Worm (Caenorhabditis elegans) whole organism, L4/young adult: ENCODE data around the gene K10H10.10.

Source experiments
- W03F9.2 ChIP-seq: fragments of 150-350 bp; optimal IDR thresholded peaks from 2 replicates; lab custom pipeline; 2014; ENCODE audit warnings: missing biosample characterization, missing genetic modification characterization
- dao-5 ChIP-seq: sonication (generic microtip); optimal IDR thresholded peaks from 2 replicates; lab custom pipeline; 2016; ENCODE audit warnings: missing genotype, missing genetic modification characterization, moderate library complexity, missing compliant biosample characterization
- him-1 ChIP-seq: sonication (generic microtip); optimal IDR thresholded peaks from 2 replicates; lab custom pipeline; 2016; ENCODE audit warnings: missing genotype, missing genetic modification reagents, missing genetic modification characterization, missing compliant biosample characterization

The K10H10.10 gene

DNA sequence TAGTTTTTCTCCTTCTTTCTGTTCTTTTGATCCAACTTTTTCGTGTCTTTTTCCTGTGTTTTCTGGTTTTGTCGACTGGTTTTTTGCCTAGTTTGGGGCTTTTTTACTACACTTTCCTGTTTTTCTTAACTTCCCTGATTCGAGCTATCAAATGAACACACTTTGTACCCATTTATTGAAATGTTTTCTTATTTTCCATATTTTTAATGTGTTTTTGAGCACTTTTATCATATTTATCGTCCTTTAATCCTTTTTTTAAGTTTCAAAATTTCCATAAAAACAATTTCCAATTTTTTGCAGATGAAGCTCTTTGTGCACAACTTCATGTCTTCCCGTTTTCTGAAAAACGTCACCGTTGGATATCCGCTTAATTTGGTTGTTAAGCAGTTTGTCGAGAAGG, 26.4 kb downstream of the K10H10.10 start, which contains the start of gene C04H5.1:
Gene C04H5.1, plus strand, starts transcription at position 301 of the 400 bp plus-strand sequence.
- TF ChIP-seq dao-5 (tag; lab: Kevin White, UChicago): no peak
- no peak for TF ChIP-seq him-1 (tag; lab: Kevin White, UChicago)
- TF ChIP-seq W03F9.2: no peak

DNA sequence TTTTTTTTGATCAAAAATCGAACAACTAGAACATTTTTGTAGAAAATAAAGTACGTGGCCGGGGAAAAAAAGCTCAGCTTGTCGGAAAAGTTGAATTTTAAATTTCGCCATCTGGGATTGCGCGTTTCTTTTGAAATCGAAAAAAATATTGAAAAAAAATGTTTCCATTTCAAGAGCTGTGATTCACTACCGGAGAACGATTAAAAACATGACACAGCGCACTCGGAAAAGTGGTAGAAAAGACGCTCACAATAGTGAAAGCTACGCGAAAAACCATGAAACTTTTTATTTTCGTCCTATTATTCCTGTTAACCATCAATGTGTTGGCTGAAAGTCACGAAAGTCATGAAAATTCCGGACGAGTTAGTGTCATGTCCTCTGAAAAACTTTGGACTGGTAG, 30.2 kb downstream of the K10H10.10 start, which contains the start of the genes clec-147 and C04H5.7:
Gene clec-147, minus strand, starts transcription at position 101 of the 400 bp plus-strand sequence.
Gene C04H5.7, plus strand, starts transcription at position 219 of the 400 bp plus-strand sequence.
- TF ChIP-seq W03F9.2 (no peak), dao-5 (tag; lab: Kevin White, UChicago) (no peak), him-1 (tag; lab: Kevin White, UChicago) (no peak)

DNA sequence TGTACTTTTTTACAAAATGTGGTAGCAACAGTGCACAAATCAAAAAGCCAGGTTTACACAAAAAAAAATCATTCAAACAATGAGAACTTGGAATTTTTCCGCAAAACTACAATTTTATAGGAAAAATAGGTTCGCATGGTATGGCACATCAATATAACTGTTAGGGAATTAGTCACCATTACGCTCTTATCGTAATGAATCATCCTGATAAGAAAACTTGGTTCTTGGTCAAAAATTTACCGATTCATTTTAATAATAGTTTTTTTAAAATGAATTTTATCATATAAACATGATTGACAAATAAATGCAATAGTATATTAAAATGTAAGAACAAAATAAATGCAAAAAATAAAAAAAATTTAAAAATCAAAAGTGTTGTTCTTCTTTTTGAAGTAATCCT, 33.0 kb downstream of the K10H10.10 start:
- TF ChIP-seq him-1 (tag; lab: Kevin White, UChicago) (no peak), dao-5 (tag; lab: Kevin White, UChicago) (no peak), W03F9.2 (no peak)

DNA sequence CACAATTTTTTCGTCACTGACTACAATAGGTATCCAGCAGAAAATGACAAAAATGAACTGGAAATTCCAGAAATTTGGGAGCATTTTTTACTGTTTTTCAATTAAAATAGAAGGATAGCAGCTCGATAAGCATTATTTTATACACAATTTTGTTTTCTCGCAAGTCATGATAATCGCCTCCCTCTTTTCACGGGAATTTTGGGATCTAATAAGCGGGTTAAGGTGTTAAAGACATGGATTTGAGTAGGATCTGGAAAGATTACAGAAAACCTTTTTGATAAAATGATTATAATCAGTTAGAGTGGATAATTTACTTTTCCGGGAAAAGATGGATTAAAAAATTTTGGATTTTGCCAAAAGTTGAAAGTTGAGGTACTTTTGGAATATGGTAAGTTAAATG, 41.1 kb downstream of the K10H10.10 start, which contains the start of gene gcy-29:
Gene gcy-29, minus strand, starts transcription at position 101 of the 400 bp plus-strand sequence.
- TF ChIP-seq dao-5 (tag; lab: Kevin White, UChicago) (no peak), him-1 (tag; lab: Kevin White, UChicago) (no peak), W03F9.2 (no peak)

DNA sequence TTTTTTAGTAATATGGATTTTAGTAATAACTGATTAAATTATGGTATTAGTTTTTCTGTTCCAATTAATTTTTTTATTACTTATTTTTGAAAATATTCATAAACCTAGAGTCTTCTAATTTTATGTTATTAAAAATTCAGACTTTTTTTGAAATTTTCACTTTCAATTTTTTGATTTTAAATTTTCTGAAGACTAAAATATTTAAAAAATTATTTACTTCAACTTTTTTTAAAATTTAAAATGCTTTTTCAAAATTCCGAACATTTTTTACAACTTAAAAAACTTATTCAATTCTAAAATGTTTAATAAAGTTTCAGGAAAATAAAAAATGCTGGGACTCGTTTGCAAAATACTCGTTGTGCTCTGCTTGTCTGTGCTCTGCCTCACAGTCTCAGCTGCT, 43.0 kb downstream of the K10H10.10 start, which contains the start of gene nlp-41:
Gene nlp-41, plus strand, starts transcription at position 301 of the 400 bp plus-strand sequence.
- TF ChIP-seq W03F9.2: no peak

DNA sequence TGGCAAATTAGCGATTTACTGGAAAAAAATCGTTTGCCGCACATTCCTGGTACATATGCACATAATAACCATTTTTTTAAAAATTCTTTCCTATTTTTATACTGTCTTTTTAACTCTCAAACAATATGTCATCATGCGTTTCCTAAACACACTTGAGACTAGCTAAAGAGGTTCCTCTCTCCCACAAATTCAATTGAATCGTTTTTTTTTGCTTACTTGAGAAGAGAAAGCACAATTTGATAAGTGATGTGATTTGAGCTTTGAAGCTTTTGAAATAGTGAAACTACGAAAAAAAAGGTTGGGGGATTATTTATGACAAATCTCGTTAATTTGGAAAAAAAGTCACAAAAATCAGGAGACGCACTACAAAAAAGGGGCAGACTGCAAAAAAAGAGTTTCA, 47.5 kb downstream of the K10H10.10 start:
- TF ChIP-seq W03F9.2 (no peak), dao-5 (tag; lab: Kevin White, UChicago) (no peak), him-1 (tag; lab: Kevin White, UChicago) (no peak)
